Fruit fly (Drosophila melanogaster) whole organism, embryonic: ENCODE data around the gene CG14818.

ENCODE experiments used
- Adf1 ChIP-seq: fragments of 200-800 bp; sonication (Bioruptor generic); IDR thresholded peaks from 2 replicates; pipeline ENCODE4 v1.3.6; 2022; ENCODE audit warnings: missing biosample characterization, missing genetic modification characterization
- Antp ChIP-seq: fragments of 200-800 bp; sonication (Bioruptor generic); optimal IDR thresholded peaks from 3 replicates; lab custom pipeline; 2016; ENCODE audit warnings: missing biosample characterization, missing genetic modification characterization
- Atf3 ChIP-seq: fragments of 200-800 bp; sonication (Bioruptor generic); optimal IDR thresholded peaks from 3 replicates; lab custom pipeline; 2016; ENCODE audit warnings: missing biosample characterization, missing genetic modification characterization
- Awh ChIP-seq: fragments of 200-800 bp; sonication (Bioruptor generic); IDR thresholded peaks from 2 replicates; pipeline ENCODE4, ENCODE4 v1.3.6; 2022; ENCODE audit warnings: missing biosample characterization, missing genetic modification characterization
- BEAF-32 ChIP-seq: fragments of 200-800 bp; sonication (Bioruptor generic); optimal IDR thresholded peaks from 3 replicates; lab custom pipeline; 2017; ENCODE audit warnings: missing biosample characterization, missing genetic modification characterization, mild to moderate bottlenecking, moderate library complexity, missing genetic modification reagents
- CG10274 ChIP-seq: fragments of 200-800 bp; sonication (Bioruptor generic); optimal IDR thresholded peaks from 3 replicates; lab custom pipeline; 2017; ENCODE audit warnings: missing biosample characterization, mild to moderate bottlenecking, missing genetic modification characterization
- CG10543 ChIP-seq: fragments of 200-800 bp; sonication (Bioruptor generic); optimal IDR thresholded peaks from 3 replicates; lab custom pipeline; 2017; ENCODE audit warnings: missing biosample characterization, mild to moderate bottlenecking, missing genetic modification characterization, moderate library complexity
- CG11696 ChIP-seq: fragments of 200-800 bp; sonication (Bioruptor generic); IDR thresholded peaks from 2 replicates; pipeline ENCODE4 v1.3.6; 2022; ENCODE audit warnings: missing biosample characterization, missing genetic modification characterization
- CG12155 ChIP-seq: fragments of 200-800 bp; sonication (Bioruptor generic); optimal IDR thresholded peaks from 3 replicates; lab custom pipeline; 2016; ENCODE audit warnings: missing biosample characterization, missing genetic modification characterization
- CG12219 ChIP-seq: fragments of 200-800 bp; sonication (Bioruptor generic); optimal IDR thresholded peaks from 3 replicates; lab custom pipeline; 2018; ENCODE audit warnings: missing biosample characterization, mild to moderate bottlenecking, missing genetic modification characterization
- CG12659 ChIP-seq: fragments of 200-800 bp; sonication (Bioruptor generic); optimal IDR thresholded peaks from 3 replicates; lab custom pipeline; 2017; ENCODE audit warnings: mild to moderate bottlenecking, missing biosample characterization, missing genetic modification reagents, missing genetic modification characterization
- CG14014 ChIP-seq: fragments of 200-800 bp; sonication (Bioruptor generic); IDR thresholded peaks from 2 replicates; pipeline ENCODE4 v1.3.6; 2022; ENCODE audit warnings: missing biosample characterization, missing genetic modification characterization
- CG16863 ChIP-seq: fragments of 200-800 bp; sonication (Bioruptor generic); optimal IDR thresholded peaks from 3 replicates; lab custom pipeline; 2016; ENCODE audit warnings: missing biosample characterization, missing genetic modification characterization
- CG17829 ChIP-seq: fragments of 200-800 bp; optimal IDR thresholded peaks from 2 replicates; lab custom pipeline; 2019; ENCODE audit warnings: missing biosample characterization, mild to moderate bottlenecking, missing genetic modification characterization, moderate library complexity
- CG2116 ChIP-seq: fragments of 200-800 bp; sonication (Bioruptor generic); optimal IDR thresholded peaks from 3 replicates; lab custom pipeline; 2018; ENCODE audit warnings: missing biosample characterization, mild to moderate bottlenecking, missing genetic modification characterization
- CG32767 ChIP-seq: fragments of 200-800 bp; sonication (Bioruptor generic); IDR thresholded peaks from 2 replicates; pipeline ENCODE4 v1.3.6; 2022; ENCODE audit warnings: missing biosample characterization, missing genetic modification characterization
- CG3726 ChIP-seq: fragments of 200-800 bp; sonication (Bioruptor generic); IDR thresholded peaks from 3 replicates; pipeline ENCODE4, ENCODE4 v1.3.6; 2022; ENCODE audit warnings: missing biosample characterization, missing genetic modification characterization
- CG3847 ChIP-seq: fragments of 200-800 bp; sonication (Bioruptor generic); IDR thresholded peaks from 2 replicates; pipeline ENCODE4 v1.3.6; 2022; ENCODE audit warnings: missing biosample characterization, missing genetic modification characterization
- CG9797 ChIP-seq: fragments of 200-800 bp; sonication (Bioruptor generic); optimal IDR thresholded peaks from 3 replicates; lab custom pipeline; 2018; ENCODE audit warnings: missing biosample characterization, mild to moderate bottlenecking, missing genetic modification characterization
- CG9876 ChIP-seq: fragments of 200-800 bp; sonication (Bioruptor generic); optimal IDR thresholded peaks from 2 replicates; lab custom pipeline; 2016; ENCODE audit warnings: missing biosample characterization, missing genetic modification characterization
- Dip2 ChIP-seq: fragments of 200-800 bp; sonication (Bioruptor generic); IDR thresholded peaks from 2 replicates; pipeline ENCODE4 v1.3.6; 2022; ENCODE audit warnings: missing biosample characterization, missing genetic modification characterization
- Dref ChIP-seq: fragments of 200-800 bp; sonication (Bioruptor generic); IDR thresholded peaks from 2 replicates; pipeline ENCODE4 v1.3.6; 2022; ENCODE audit warnings: missing biosample characterization, missing genetic modification characterization
- Ets97D ChIP-seq: fragments of 200-800 bp; sonication (Bioruptor generic); optimal IDR thresholded peaks from 3 replicates; lab custom pipeline; 2016; ENCODE audit warnings: missing biosample characterization, missing genetic modification characterization
- HLHmδ ChIP-seq: fragments of 200-800 bp; sonication (Bioruptor generic); optimal IDR thresholded peaks from 2 replicates; lab custom pipeline; 2018; ENCODE audit warnings: missing biosample characterization, mild to moderate bottlenecking, missing genetic modification characterization, moderate library complexity
- HmgZ ChIP-seq: fragments of 200-800 bp; sonication (Bioruptor generic); optimal IDR thresholded peaks from 2 replicates; lab custom pipeline; 2018; ENCODE audit warnings: missing biosample characterization, mild to moderate bottlenecking, missing genetic modification characterization
- Jarid2 ChIP-seq: fragments of 200-800 bp; sonication (Bioruptor generic); optimal IDR thresholded peaks from 3 replicates; lab custom pipeline; 2017; ENCODE audit warnings: mild to moderate bottlenecking, missing biosample characterization, missing genetic modification reagents, missing genetic modification characterization
- Meics ChIP-seq: fragments of 200-800 bp; sonication (Bioruptor generic); optimal IDR thresholded peaks from 2 replicates; lab custom pipeline; 2017; ENCODE audit warnings: missing biosample characterization, mild to moderate bottlenecking, missing genetic modification characterization
- NfI ChIP-seq: fragments of 200-800 bp; sonication (Bioruptor generic); optimal IDR thresholded peaks from 3 replicates; lab custom pipeline; 2018; ENCODE audit warnings: missing biosample characterization, mild to moderate bottlenecking, missing genetic modification characterization, moderate library complexity
- Optix ChIP-seq: fragments of 200-800 bp; sonication (Bioruptor generic); IDR thresholded peaks from 3 replicates; pipeline ENCODE4 v1.3.6; 2022; ENCODE audit warnings: missing biosample characterization, missing genetic modification characterization
- Pdp1 ChIP-seq, 2 experiments: fragments of 200-800 bp; sonication (Bioruptor generic); optimal IDR thresholded peaks; 3 replicates each; lab custom pipeline; 2016; ENCODE audit warnings: missing biosample characterization in 2 of 2, missing genetic modification characterization in 2 of 2, mild to moderate bottlenecking in 1 of 2, moderate library complexity in 1 of 2
- Rfx ChIP-seq: fragments of 200-800 bp; sonication (Bioruptor generic); IDR thresholded peaks from 2 replicates; pipeline ENCODE4 v1.3.6; 2022; ENCODE audit warnings: missing biosample characterization, missing genetic modification characterization
- Sry-δ ChIP-seq: fragments of 200-800 bp; sonication (Bioruptor generic); optimal IDR thresholded peaks from 2 replicates; lab custom pipeline; 2016; ENCODE audit warnings: missing biosample characterization, missing genetic modification characterization
- Xbp1 ChIP-seq: fragments of 200-800 bp; sonication (Bioruptor generic); optimal IDR thresholded peaks from 3 replicates; lab custom pipeline; 2016; ENCODE audit warnings: missing biosample characterization, mild to moderate bottlenecking, missing genetic modification characterization
- ab ChIP-seq: fragments of 200-800 bp; sonication (Bioruptor generic); optimal IDR thresholded peaks from 2 replicates; lab custom pipeline; 2016; ENCODE audit warnings: missing biosample characterization, missing genetic modification characterization
- amos ChIP-seq: fragments of 200-800 bp; sonication (Bioruptor generic); IDR thresholded peaks from 2 replicates; pipeline ENCODE4 v1.3.6; 2022; ENCODE audit warnings: missing biosample characterization, missing genetic modification characterization; ENCODE audit not compliant: partially characterized antibody
- aop ChIP-seq: fragments of 200-800 bp; sonication (Bioruptor generic); IDR thresholded peaks from 2 replicates; pipeline ENCODE4 v1.3.6; 2022; ENCODE audit warnings: missing biosample characterization, missing genetic modification characterization
- dpn ChIP-seq, 2 experiments: fragments of 200-800 bp; sonication (Bioruptor generic); optimal IDR thresholded peaks; 3 replicates each; lab custom pipeline; 2016; ENCODE audit warnings: missing biosample characterization in 2 of 2, missing genetic modification characterization in 2 of 2
- ems ChIP-seq: fragments of 200-800 bp; sonication (Bioruptor generic); optimal IDR thresholded peaks from 3 replicates; lab custom pipeline; 2016; ENCODE audit warnings: missing biosample characterization, missing genetic modification characterization
- her ChIP-seq: fragments of 200-800 bp; sonication (Bioruptor generic); optimal IDR thresholded peaks from 2 replicates; lab custom pipeline; 2016; ENCODE audit warnings: missing biosample characterization, missing genetic modification characterization
- knrl ChIP-seq: fragments of 200-800 bp; sonication (Bioruptor generic); IDR thresholded peaks from 3 replicates; pipeline ENCODE4 v1.3.6; 2022; ENCODE audit warnings: missing biosample characterization, missing genetic modification characterization; ENCODE audit not compliant: partially characterized antibody
- lilli ChIP-seq: fragments of 200-800 bp; sonication (Bioruptor generic); optimal IDR thresholded peaks from 3 replicates; lab custom pipeline; 2016; ENCODE audit warnings: missing biosample characterization, missing genetic modification characterization
- nerfin-1 ChIP-seq: fragments of 200-800 bp; sonication (Bioruptor generic); optimal IDR thresholded peaks from 3 replicates; lab custom pipeline; 2019; ENCODE audit warnings: missing biosample characterization, mild to moderate bottlenecking, missing genetic modification characterization, moderate library complexity
- nerfin-2 ChIP-seq: fragments of 200-800 bp; sonication (Bioruptor generic); IDR thresholded peaks from 2 replicates; pipeline ENCODE4 v1.3.6; 2022; ENCODE audit warnings: missing biosample characterization, missing genetic modification characterization; ENCODE audit not compliant: partially characterized antibody
- pros ChIP-seq: fragments of 200-800 bp; sonication (Bioruptor generic); optimal IDR thresholded peaks from 3 replicates; lab custom pipeline; 2019; ENCODE audit warnings: missing biosample characterization, mild to moderate bottlenecking, missing genetic modification characterization, moderate library complexity
- pzg ChIP-seq: fragments of 200-800 bp; sonication (Bioruptor generic); optimal IDR thresholded peaks from 3 replicates; lab custom pipeline; 2018; ENCODE audit warnings: missing biosample characterization, mild to moderate bottlenecking, missing genetic modification characterization, moderate library complexity
- sens ChIP-seq: fragments of 200-800 bp; sonication (Bioruptor generic); peaks from one replicate; lab custom pipeline; 2016; ENCODE audit warnings: missing biosample characterization, missing genetic modification characterization
- trem ChIP-seq: fragments of 200-800 bp; optimal IDR thresholded peaks from 3 replicates; lab custom pipeline; 2019; ENCODE audit warnings: missing biosample characterization, mild to moderate bottlenecking, missing genetic modification characterization, moderate library complexity
- unc-4 ChIP-seq: fragments of 200-800 bp; sonication (Bioruptor generic); IDR thresholded peaks from 2 replicates; pipeline ENCODE4 v1.3.6; 2022; ENCODE audit warnings: missing biosample characterization, missing genetic modification characterization; ENCODE audit not compliant: partially characterized antibody
- unpg ChIP-seq: fragments of 200-800 bp; sonication (Bioruptor generic); optimal IDR thresholded peaks from 3 replicates; lab custom pipeline; 2018; ENCODE audit warnings: missing biosample characterization, mild to moderate bottlenecking, missing genetic modification characterization, moderate library complexity

The CG14818 gene

DNA sequence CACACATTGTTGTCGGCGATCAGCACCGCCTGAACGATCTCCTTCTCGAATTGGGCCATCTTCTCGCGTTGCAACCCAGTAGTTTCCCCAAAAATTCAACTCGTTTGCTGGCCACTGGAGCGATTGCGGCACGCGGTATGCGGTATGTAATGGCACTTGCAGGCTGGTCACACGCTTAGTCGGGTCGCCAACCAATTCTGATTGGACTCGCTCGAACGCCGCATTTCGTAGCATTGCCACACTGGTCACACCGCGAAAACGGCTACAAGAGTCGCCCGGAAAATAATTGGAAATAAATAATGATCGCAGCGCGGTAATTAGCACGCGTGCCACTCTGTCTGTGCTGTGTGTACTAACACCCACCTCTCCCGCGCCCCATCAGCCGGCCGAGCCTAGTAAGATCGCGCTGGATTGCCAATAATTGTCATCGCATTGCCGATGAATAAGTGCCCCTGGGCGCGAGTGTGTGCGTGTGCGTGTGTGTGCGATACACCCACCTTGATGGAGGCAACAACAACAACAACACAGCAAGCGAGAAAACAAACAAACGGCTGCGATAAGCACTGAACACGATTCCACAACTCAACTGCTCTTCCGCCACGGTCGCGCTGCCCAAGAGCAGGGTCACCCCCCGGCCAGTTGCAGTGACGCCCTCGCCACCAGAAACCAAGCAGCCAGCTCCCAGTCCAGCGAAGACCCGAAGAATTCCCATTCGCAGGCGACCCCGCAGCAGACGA is 43.4 kb upstream of the CG14818 start, which contains the start of the genes eIF2Bepsilon and Ocrl (continued):
- TF ChIP-seq Ets97D: peak; percentile 49
- no peak for TF ChIP-seq dpn (GFP tag; optimal IDR thresholded peaks at IDR 0.05; lab: Kevin White, UChicago)
- no peak for TF ChIP-seq nerfin-2 (GFP tag; lab: Robert Waterston, UW)
- TF ChIP-seq ems (GFP tag; lab: Kevin White, UChicago): no peak
- TF ChIP-seq Sry-δ (GFP tag; lab: Kevin White, UChicago): peak; percentile 61
- no peak for TF ChIP-seq Antp
- TF ChIP-seq CG17829 (tag; lab: Kevin White, UChicago): peak; percentile 25
- TF ChIP-seq Jarid2: no peak
- no peak for TF ChIP-seq aop (GFP tag; lab: Robert Waterston, UW)
- peak; percentile 98 for TF ChIP-seq pzg (GFP tag; lab: Kevin White, UChicago)
- TF ChIP-seq her: peak; percentile 44
- peak in 1 of 2 experiments; percentile 55 for TF ChIP-seq Pdp1 (GFP tag; optimal IDR thresholded peaks at IDR 0.05; lab: Kevin White, UChicago)
- peak; percentile 31 for TF ChIP-seq CG9876 (GFP tag; lab: Kevin White, UChicago)
- no peak for TF ChIP-seq unpg
- TF ChIP-seq CG9797: peak; percentile 97
- no peak for TF ChIP-seq Atf3 (GFP tag; lab: Kevin White, UChicago)
- no peak for TF ChIP-seq CG14014 (GFP tag; lab: Robert Waterston, UW)
- peak; percentile 70 for TF ChIP-seq HLHmδ (GFP tag; lab: Kevin White, UChicago)
- TF ChIP-seq lilli (GFP tag; lab: Kevin White, UChicago): no peak
- peak; percentile 82 for TF ChIP-seq HmgZ (tag; lab: Kevin White, UChicago)
- peak; percentile 12 for TF ChIP-seq CG12219 (GFP tag; lab: Kevin White, UChicago)
- TF ChIP-seq CG10274 (GFP tag; lab: Kevin White, UChicago): peak; percentile 59
- peak; percentile 50 for TF ChIP-seq Dref
- peak; percentile 46 for TF ChIP-seq amos (GFP tag; lab: Robert Waterston, UW)
- peak; percentile 66 for TF ChIP-seq CG2116 (GFP tag; lab: Kevin White, UChicago)
- TF ChIP-seq CG12155 (GFP tag; lab: Kevin White, UChicago): peak; percentile 78
- no peak for TF ChIP-seq CG16863
- no peak for TF ChIP-seq Awh (GFP tag; lab: Robert Waterston, UW)
- TF ChIP-seq CG11696 (GFP tag; lab: Robert Waterston, UW): no peak
- TF ChIP-seq CG3726 (GFP tag; lab: Robert Waterston, UW): no peak
- TF ChIP-seq trem: peak; percentile 54
- TF ChIP-seq nerfin-1: peak; percentile 49
- no peak for TF ChIP-seq Adf1 (GFP tag; lab: Robert Waterston, UW)
- no peak for TF ChIP-seq ab (GFP tag; lab: Kevin White, UChicago)
- no peak for TF ChIP-seq Meics (GFP tag; lab: Kevin White, UChicago)
- no peak for TF ChIP-seq Optix
- TF ChIP-seq NfI: no peak
- TF ChIP-seq CG10543 (GFP tag; lab: Kevin White, UChicago): peak; percentile 28
- 0 out of 2 replicates have a peak, but pooled peaks have one; percentile 20 for TF ChIP-seq unc-4 (GFP tag; lab: Robert Waterston, UW)
- TF ChIP-seq CG12659 (GFP tag; lab: Kevin White, UChicago): peak; percentile 77
- TF ChIP-seq Rfx (GFP tag; lab: Robert Waterston, UW): 0 out of 2 replicates have a peak, but pooled peaks have one; percentile 9
- no peak for TF ChIP-seq CG32767 (GFP tag; lab: Robert Waterston, UW)
- no peak for TF ChIP-seq pros (GFP tag; lab: Kevin White, UChicago)
- TF ChIP-seq CG3847: peak; percentile 67
- peak; percentile 59 for TF ChIP-seq BEAF-32 (GFP tag; lab: Kevin White, UChicago)
- TF ChIP-seq Dip2: no peak
- TF ChIP-seq sens (GFP tag; lab: Kevin White, UChicago): peak; percentile 20
- 0 out of 3 replicates have a peak, but pooled peaks have one; percentile 24 for TF ChIP-seq knrl (GFP tag; lab: Robert Waterston, UW)
- TF ChIP-seq Xbp1 (GFP tag; lab: Kevin White, UChicago): no peak
